Fruit fly (Drosophila melanogaster) S2 (cell line): ENCODE measurements around the gene CG31465.
A peak's percentile ranks its signal among the peaks of the same experiment; 100 is the strongest.

Source experiments
- CG8478 ChIP-seq: fragments of >200 bp; optimal IDR thresholded peaks from 2 replicates; lab custom pipeline; 2018
- CTCF ChIP-seq, 2 experiments: fragments of >200 bp; optimal IDR thresholded peaks; 2 replicates each; lab custom pipeline; 2018

Gene CG31465

dm6 chr3R:21874982-21875466 lies 5.6 kb upstream of the CG31465 start, which contains the start of gene CG6656:
Gene CG6656, plus strand, starts transcription at chr3R:21875293.
- TF ChIP-seq CG8478 (lab: Kevin White, UChicago) = no peak

dm6 chr3R:21877636-21878035 lies 3.0 kb upstream of the CG31465 start, which contains the start of gene P5CDh2:
Gene P5CDh2, plus strand, starts transcription at chr3R:21877936.
- no peak for TF ChIP-seq CTCF (optimal IDR thresholded peaks at IDR 0.05; lab: Kevin White, UChicago)
- TF ChIP-seq CG8478 (lab: Kevin White, UChicago) = no peak

DNA sequence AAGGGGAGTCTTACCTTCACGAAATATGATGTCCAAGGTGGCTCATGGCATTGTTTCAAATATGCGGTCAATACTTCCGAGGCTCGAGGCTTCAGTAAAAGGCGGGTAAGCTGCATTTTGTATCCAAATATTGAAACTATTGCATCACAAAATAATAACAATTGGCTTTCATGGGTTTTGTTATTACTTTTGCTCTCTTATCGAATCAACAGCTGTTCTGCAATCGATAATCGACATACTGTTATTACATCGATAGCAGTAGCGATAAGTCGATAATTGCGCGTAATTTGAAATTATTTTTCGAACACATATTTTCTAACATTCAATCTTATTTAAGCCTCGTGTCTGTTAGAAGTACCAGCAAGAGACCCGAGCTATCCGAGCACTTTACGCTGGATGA lies 2.1 kb upstream of the CG31465 start, which contains the start of gene CG34148:
Gene CG34148 (minus strand): TSS at position 214 of the 400 bp plus-strand sequence.
- no peak for TF ChIP-seq CTCF (optimal IDR thresholded peaks at IDR 0.05; lab: Kevin White, UChicago)

dm6 chr3R:21884354-21884753 lies 3.7 kb downstream of the CG31465 start, which contains the start of gene fit:
Gene fit, minus strand, starts transcription at chr3R:21884454.
- TF ChIP-seq CTCF (optimal IDR thresholded peaks at IDR 0.05; lab: Kevin White, UChicago) (no peak), CG8478 (lab: Kevin White, UChicago) (no peak)

dm6 chr3R:21885450-21885849 lies 4.8 kb downstream of the CG31465 start, which contains the start of gene CG17819:
Gene CG17819, minus strand, starts transcription at chr3R:21885550.
- TF ChIP-seq CTCF (optimal IDR thresholded peaks at IDR 0.05; lab: Kevin White, UChicago) = no peak
- no peak for TF ChIP-seq CG8478 (lab: Kevin White, UChicago)

DNA sequence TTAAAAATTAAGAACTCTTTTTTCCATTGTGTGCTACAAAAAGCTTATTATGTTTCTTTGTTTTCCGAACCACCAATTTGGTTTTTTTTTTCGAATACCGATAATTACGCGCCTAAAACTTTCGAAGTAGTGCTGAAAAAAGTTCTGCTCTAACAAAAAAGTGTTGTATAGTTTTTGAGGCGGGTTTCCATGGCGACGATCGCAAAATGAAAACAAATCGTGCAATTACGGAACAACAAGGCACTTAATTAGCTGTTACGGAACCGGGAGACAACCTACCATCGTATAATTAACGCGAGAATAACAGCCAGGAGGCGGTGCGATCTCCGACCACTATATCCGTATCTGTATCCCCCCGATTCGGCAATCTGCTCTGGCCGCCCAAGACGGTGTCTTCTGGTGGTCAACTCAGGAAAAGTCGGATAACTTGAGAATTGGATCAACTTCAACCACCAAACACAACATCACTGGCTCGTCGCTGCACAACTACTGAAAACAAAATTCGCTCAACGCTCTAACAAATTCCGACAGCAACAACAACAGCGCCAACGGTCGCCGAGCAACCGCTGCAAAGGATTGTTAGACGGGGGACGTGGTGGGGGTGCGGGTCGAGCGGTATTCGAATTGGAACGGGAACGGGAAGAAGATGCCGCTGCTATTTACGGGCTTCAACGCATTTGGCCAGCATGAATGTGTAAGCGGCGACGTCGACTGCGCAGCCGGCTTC lies 6.4 kb downstream of the CG31465 start, which contains the start of the genes CG6678 and dnd:
Gene CG6678 (plus strand): TSS at position 169 of the 727 bp plus-strand sequence.
Gene dnd (minus strand): TSS at position 495 of the 727 bp plus-strand sequence.
- TF ChIP-seq CG8478 (lab: Kevin White, UChicago) (no peak), CTCF (optimal IDR thresholded peaks at IDR 0.05; lab: Kevin White, UChicago) (no peak)

DNA sequence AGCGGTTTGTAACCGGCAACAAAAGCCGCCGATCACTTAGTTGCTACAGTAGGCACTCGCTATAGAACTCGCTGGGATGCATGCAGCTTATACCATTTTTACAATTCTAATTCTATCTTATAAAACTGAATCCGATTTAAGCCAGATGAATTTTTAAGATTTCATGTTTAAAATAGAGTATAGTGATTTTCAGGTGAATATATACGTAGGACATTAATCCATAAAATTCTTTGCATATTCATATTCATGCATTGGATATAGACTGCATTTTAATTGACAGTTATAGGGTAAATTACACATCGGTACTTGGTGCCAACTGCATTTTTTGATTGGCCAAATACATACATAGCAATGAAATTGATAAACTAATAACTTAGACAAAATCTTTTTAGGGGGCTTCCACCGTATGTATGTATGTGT lies 7.0 kb downstream of the CG31465 start:
- TF ChIP-seq CTCF (optimal IDR thresholded peaks at IDR 0.05; lab: Kevin White, UChicago) = no peak
- TF ChIP-seq CG8478 (lab: Kevin White, UChicago) = no peak

DNA sequence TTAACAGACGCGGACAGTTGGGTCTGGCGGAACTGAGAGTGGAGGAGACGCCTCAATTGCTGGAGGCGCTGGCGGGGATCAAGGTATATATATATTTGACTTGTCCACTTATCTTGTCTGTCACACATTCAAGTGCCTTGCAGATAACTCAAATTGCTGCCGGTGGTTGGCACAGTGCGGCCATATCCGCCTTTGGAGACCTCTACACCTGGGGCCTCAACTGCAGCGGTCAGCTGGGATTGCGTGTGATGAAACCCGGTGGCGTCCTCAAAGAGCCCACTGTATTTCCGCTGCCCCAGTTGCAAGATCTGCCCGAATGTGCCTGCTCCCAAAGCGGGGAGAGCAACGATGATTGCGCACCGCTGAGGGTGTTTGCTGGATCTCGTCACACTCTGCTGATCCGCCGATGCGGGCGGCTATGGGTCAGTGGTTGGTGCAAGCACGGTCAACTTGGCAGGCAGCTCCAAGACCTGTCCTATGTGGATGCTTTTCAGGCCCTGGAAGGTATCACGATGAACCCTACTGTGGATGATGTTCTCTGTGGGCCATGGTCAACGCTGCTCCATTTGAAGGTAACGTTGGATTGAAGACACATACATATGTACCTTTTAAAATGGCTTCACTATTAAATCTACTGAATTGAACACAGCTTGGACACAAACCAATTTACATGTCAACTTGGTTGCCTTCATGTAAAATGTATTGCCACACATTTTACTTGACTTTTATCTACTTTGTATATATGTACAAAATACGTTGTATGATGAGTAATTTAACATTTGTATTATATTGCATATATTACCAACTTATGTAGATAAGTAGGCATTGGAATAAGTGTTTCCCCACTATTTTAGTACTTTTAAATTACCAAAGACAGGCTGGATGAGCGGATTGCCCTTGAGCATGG lies 8.3 kb downstream of the CG31465 start, which contains the start of gene CG43844:
Gene CG43844 (plus strand): TSS at position 844 of the 907 bp plus-strand sequence.
- peak; percentile 76 for TF ChIP-seq CTCF (optimal IDR thresholded peaks at IDR 0.05; lab: Kevin White, UChicago)
- no peak for TF ChIP-seq CG8478 (lab: Kevin White, UChicago)

DNA sequence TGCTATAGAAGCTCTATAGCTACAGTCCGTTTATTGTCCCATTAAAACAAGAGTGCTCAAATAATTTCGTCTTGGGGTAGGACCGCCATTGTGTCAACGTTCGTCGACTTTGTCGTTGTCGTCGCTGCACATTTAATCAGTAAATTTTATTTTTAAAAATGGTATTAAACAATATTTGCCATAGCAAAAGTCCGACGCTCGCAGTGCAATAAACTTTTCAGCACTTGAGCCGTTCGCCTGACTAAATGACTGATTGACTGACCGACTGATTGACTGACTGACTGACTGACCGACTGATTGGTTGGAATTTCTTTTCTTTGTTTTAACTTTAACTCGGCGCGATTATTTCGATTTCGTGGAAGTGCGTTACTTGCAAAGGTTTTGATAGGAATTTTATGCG lies 9.3 kb downstream of the CG31465 start:
- TF ChIP-seq CTCF (optimal IDR thresholded peaks at IDR 0.05; lab: Kevin White, UChicago) = no peak
- no peak for TF ChIP-seq CG8478 (lab: Kevin White, UChicago)

- no peak for TF ChIP-seq CTCF (optimal IDR thresholded peaks at IDR 0.05; lab: Kevin White, UChicago)
Observed at dm6 chr3R:21890739-21891138, 10.1 kb downstream of the CG31465 start.

DNA sequence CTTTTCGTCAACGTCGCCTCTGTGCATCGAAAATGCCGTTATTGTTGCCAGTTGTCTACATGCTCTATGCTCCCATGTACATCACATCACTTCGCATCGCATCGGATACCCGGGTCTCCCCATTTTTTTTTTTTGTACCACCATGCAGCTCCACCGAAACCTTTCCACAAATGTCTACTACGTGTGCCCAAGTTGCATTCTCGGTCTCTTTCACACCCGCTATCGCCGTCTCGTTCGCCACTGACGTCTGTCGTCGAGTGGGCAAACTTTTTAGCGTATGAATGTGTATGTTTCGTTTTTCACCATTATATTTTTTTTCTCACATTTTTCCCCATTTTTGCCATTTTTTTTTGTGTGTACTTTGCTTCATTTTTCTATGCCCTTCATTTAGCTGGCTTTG lies 11.8 kb downstream of the CG31465 start:
- TF ChIP-seq CTCF (optimal IDR thresholded peaks at IDR 0.05; lab: Kevin White, UChicago) (no peak), CG8478 (lab: Kevin White, UChicago) (no peak)

DNA sequence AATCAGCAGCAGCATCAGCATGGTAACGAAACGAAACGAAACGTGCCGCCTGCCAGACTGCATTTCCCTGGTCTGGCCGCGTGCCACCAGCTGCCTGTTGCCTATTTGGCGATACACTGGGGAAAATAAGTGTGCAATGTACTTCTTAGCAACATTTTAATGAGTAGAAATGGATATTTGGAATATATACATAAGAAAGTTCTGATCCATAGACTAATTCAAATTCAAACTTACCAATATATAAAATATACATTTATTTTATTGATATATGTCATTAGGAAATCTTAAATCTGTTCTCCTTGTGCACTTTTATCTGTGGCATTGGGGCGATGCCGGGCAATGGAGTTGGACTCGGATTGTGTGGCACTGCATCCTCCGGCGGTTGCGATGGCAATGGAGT lies 13.3 kb downstream of the CG31465 start:
- no peak for TF ChIP-seq CG8478 (lab: Kevin White, UChicago)
- no peak for TF ChIP-seq CTCF (optimal IDR thresholded peaks at IDR 0.05; lab: Kevin White, UChicago)

DNA sequence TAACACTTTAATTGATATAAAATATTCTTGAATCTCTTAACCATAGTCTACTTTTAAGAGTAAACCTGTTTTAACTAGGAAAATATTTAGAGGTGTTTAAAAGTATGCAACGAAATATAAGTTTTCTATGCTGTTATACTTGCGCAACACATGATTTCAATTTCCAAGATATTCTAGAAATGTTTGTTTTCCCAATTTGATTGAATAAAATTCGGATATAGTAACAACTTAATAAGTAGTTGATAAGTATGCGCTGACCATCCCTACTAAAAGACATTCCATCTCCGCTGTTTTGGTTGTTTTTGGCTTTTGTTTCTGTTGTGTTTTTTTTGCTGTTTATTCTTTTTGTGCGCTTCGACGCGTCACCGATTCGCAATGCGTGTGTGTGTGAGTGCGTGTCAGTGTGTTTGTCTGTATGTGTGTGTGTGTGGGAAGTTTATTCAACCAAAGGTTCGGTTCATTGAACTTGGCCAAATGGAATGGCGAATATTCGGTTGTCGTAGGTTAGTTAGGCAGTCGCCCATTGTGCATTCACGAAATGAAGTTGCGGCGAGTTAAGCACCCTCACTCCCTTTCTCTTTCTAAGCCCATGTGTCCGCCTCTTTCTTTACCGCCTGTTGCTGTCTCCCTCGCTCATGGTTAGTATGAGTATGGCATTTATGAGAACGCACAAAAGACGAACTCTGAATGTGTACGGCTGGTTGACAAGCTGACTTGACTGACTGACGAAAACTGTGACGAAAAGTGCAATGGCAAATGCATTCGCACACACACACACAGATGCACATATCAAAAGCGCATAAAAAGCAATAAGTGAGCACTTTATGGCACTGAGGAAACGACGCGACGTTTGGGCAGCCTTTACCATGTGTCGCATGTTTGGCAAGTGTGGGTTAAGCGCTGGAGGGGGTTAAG lies 15.6 kb downstream of the CG31465 start:
- TF ChIP-seq CG8478 (lab: Kevin White, UChicago) = no peak
- no peak for TF ChIP-seq CTCF (optimal IDR thresholded peaks at IDR 0.05; lab: Kevin White, UChicago)

DNA sequence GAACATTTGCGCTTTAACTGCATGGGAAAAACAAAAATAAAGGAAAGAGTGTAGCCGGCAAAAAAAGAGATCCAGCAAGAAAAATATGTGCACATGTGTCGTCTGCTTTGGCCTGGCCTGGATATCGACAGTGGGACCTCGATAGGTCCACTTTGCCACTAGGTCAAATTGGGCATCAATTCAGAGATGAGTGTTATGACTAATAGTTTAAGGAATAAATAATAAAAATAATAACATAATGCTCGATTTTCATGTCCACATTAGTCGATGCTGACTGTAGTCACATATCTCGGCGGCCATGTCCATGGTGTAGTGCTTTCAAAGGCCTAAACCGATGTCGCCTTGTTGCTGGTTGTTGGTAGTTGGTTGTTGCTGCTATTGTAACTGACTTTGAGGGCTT lies 17.0 kb downstream of the CG31465 start:
- TF ChIP-seq CTCF (optimal IDR thresholded peaks at IDR 0.05; lab: Kevin White, UChicago) = no peak
- no peak for TF ChIP-seq CG8478 (lab: Kevin White, UChicago)
